Worm (Caenorhabditis elegans) whole organism, L1 larva: ENCODE measurements around the gene sar-1.

Experiments
- C04F5.9 ChIP-seq: sonication (generic microtip); optimal IDR thresholded peaks from 2 replicates; lab custom pipeline; 2016; ENCODE audit warnings: missing genetic modification characterization, missing compliant biosample characterization
- C16A3.4 ChIP-seq: fragments of 150-350 bp; optimal IDR thresholded peaks from 2 replicates; lab custom pipeline; 2014; ENCODE audit warnings: missing biosample characterization, missing genetic modification characterization
- F16B12.6 ChIP-seq: fragments of 150-350 bp; optimal IDR thresholded peaks from 2 replicates; lab custom pipeline; 2014; ENCODE audit warnings: missing biosample characterization, missing genetic modification characterization
- Y116A8C.19 ChIP-seq: sonication (generic microtip); optimal IDR thresholded peaks from 2 replicates; lab custom pipeline; 2016; ENCODE audit warnings: missing compliant biosample characterization, missing genetic modification characterization, borderline replicate concordance
- aha-1 ChIP-seq: fragments of 150-350 bp; optimal IDR thresholded peaks from 2 replicates; lab custom pipeline; 2014; ENCODE audit warnings: missing biosample characterization, missing genetic modification characterization
- alr-1 ChIP-seq: fragments of 200-800 bp; sonication (Bioruptor generic); optimal IDR thresholded peaks from 2 replicates; lab custom pipeline; 2018; ENCODE audit warnings: borderline replicate concordance, mild to moderate bottlenecking, missing genetic modification characterization, missing compliant biosample characterization
- aly-2 ChIP-seq: fragments of 150-350 bp; optimal IDR thresholded peaks from 2 replicates; lab custom pipeline; 2014; ENCODE audit warnings: missing biosample characterization, missing genetic modification characterization
- ama-1 ChIP-seq: fragments of 150-350 bp; optimal IDR thresholded peaks from 2 replicates; lab custom pipeline; 2014
- ceh-8 ChIP-seq: fragments of 200-800 bp; sonication (Bioruptor generic); optimal IDR thresholded peaks from 2 replicates; lab custom pipeline; 2018; ENCODE audit warnings: mild to moderate bottlenecking, missing genetic modification characterization, moderate library complexity, missing compliant biosample characterization
- ceh-82 ChIP-seq, 3 experiments: fragments of 150-350 bp in 1 of 3; sonication (generic microtip) in 2 of 3; optimal IDR thresholded peaks; 2 replicates each; lab custom pipeline; 2014 to 2017; ENCODE audit warnings: missing biosample characterization in 3 of 3, missing genetic modification characterization in 3 of 3
- ces-1 ChIP-seq: fragments of 150-350 bp; optimal IDR thresholded peaks from 2 replicates; lab custom pipeline; 2014; ENCODE audit warnings: missing biosample characterization, missing genetic modification reagents, missing genetic modification characterization
- efl-3 ChIP-seq: fragments of 200-800 bp; sonication (Bioruptor generic); optimal IDR thresholded peaks from 2 replicates; lab custom pipeline; 2018; ENCODE audit warnings: mild to moderate bottlenecking, missing genetic modification characterization, missing compliant biosample characterization
- egl-13 ChIP-seq: sonication (generic microtip); optimal IDR thresholded peaks from 2 replicates; lab custom pipeline; 2016; ENCODE audit warnings: missing genotype, missing genetic modification reagents, missing genetic modification characterization, missing compliant biosample characterization
- elt-2 ChIP-seq: sonication (generic microtip); optimal IDR thresholded peaks from 2 replicates; lab custom pipeline; 2016; ENCODE audit warnings: missing genetic modification characterization, mild to moderate bottlenecking, inconsistent platforms, missing compliant biosample characterization, missing genetic modification reagents
- fkh-4 ChIP-seq: sonication (generic microtip); optimal IDR thresholded peaks from 2 replicates; lab custom pipeline; 2016; ENCODE audit warnings: missing compliant biosample characterization, missing genetic modification characterization, borderline replicate concordance
- irx-1 ChIP-seq: sonication (generic microtip); optimal IDR thresholded peaks from 2 replicates; lab custom pipeline; 2016; ENCODE audit warnings: missing genetic modification characterization, missing compliant biosample characterization
- jun-1 ChIP-seq: fragments of 150-350 bp; optimal IDR thresholded peaks from 2 replicates; lab custom pipeline; 2014; ENCODE audit warnings: missing biosample characterization, missing genetic modification reagents, missing genetic modification characterization
- lin-14 ChIP-seq: fragments of 200-800 bp; sonication (Bioruptor generic); optimal IDR thresholded peaks from 2 replicates; lab custom pipeline; 2018; ENCODE audit warnings: mild to moderate bottlenecking, missing genetic modification characterization, moderate library complexity, missing compliant biosample characterization
- lin-15B ChIP-seq: fragments of 150-350 bp; sonication (generic microtip); optimal IDR thresholded peaks from 3 replicates; lab custom pipeline; 2014; ENCODE audit warnings: missing biosample characterization, missing genetic modification characterization
- lin-35 ChIP-seq, 2 experiments: fragments of 150-350 bp; optimal IDR thresholded peaks; 2 replicates each; lab custom pipeline; 2014; ENCODE audit warnings: missing biosample characterization in 2 of 2, missing genetic modification characterization in 2 of 2, missing genetic modification reagents in 2 of 2
- mab-9 ChIP-seq: fragments of 200-800 bp; sonication (Bioruptor generic); IDR thresholded peaks from 2 replicates; pipeline ENCODE4 v1.3.6; 2022; ENCODE audit warnings: missing genetic modification reagents, missing genetic modification characterization, missing compliant biosample characterization
- mef-2 ChIP-seq: fragments of 150-350 bp; optimal IDR thresholded peaks from 2 replicates; lab custom pipeline; 2014; ENCODE audit warnings: missing biosample characterization, missing genetic modification characterization
- nhr-11 ChIP-seq: fragments of 150-350 bp; optimal IDR thresholded peaks from 2 replicates; lab custom pipeline; 2014; ENCODE audit warnings: missing biosample characterization, missing genetic modification characterization
- nhr-47 ChIP-seq: sonication (generic microtip); optimal IDR thresholded peaks from 2 replicates; lab custom pipeline; 2016; ENCODE audit warnings: mild to moderate bottlenecking, missing genetic modification characterization, moderate library complexity, missing compliant biosample characterization
- nhr-71 ChIP-seq: sonication (generic microtip); optimal IDR thresholded peaks from 2 replicates; lab custom pipeline; 2016; ENCODE audit warnings: mild to moderate bottlenecking, missing genetic modification characterization, moderate library complexity, missing compliant biosample characterization
- nhr-76 ChIP-seq: sonication (generic microtip); optimal IDR thresholded peaks from 2 replicates; lab custom pipeline; 2017; ENCODE audit warnings: missing biosample characterization, missing genetic modification characterization
- nhr-77 ChIP-seq: fragments of 150-350 bp; optimal IDR thresholded peaks from 2 replicates; lab custom pipeline; 2014; ENCODE audit warnings: missing biosample characterization, missing genetic modification characterization
- nhr-84 ChIP-seq: sonication (generic microtip); optimal IDR thresholded peaks from 2 replicates; lab custom pipeline; 2017; ENCODE audit warnings: missing biosample characterization, missing genetic modification characterization
- nhr-85 ChIP-seq: sonication (generic microtip); peaks from one replicate; lab custom pipeline; 2016; ENCODE audit warnings: missing genetic modification characterization, inconsistent platforms, missing compliant biosample characterization
- nhr-90 ChIP-seq: sonication (generic microtip); optimal IDR thresholded peaks from 2 replicates; lab custom pipeline; 2016; ENCODE audit warnings: mild to moderate bottlenecking, missing genetic modification characterization, missing compliant biosample characterization; ENCODE audit not compliant: poor library complexity
- pax-3 ChIP-seq: fragments of 200-800 bp; sonication (Bioruptor generic); optimal IDR thresholded peaks from 2 replicates; lab custom pipeline; 2018; ENCODE audit warnings: mild to moderate bottlenecking, missing genetic modification characterization, moderate library complexity, missing compliant biosample characterization
- pqm-1 ChIP-seq: sonication (generic microtip); optimal IDR thresholded peaks from 3 replicates; lab custom pipeline; 2017; ENCODE audit warnings: missing biosample characterization, missing genetic modification characterization
- rnt-1 ChIP-seq: sonication (generic microtip); optimal IDR thresholded peaks from 2 replicates; lab custom pipeline; 2016; ENCODE audit warnings: mild to moderate bottlenecking, missing genetic modification characterization, moderate library complexity, missing compliant biosample characterization
- snpc-4 ChIP-seq: fragments of 150-350 bp; optimal IDR thresholded peaks from 2 replicates; lab custom pipeline; 2014; ENCODE audit warnings: missing biosample characterization, missing genetic modification characterization
- sox-4 ChIP-seq: sonication (generic microtip); optimal IDR thresholded peaks from 2 replicates; lab custom pipeline; 2016; ENCODE audit warnings: missing genetic modification characterization, missing compliant biosample characterization
- sup-37 ChIP-seq: fragments of 200-800 bp; sonication (Bioruptor generic); optimal IDR thresholded peaks from 2 replicates; lab custom pipeline; 2018; ENCODE audit warnings: mild to moderate bottlenecking, missing genetic modification characterization, missing compliant biosample characterization
- swsn-7 ChIP-seq: sonication (generic microtip); optimal IDR thresholded peaks from 2 replicates; lab custom pipeline; 2016; ENCODE audit warnings: missing genetic modification characterization, missing compliant biosample characterization
- tbx-2 ChIP-seq: sonication (generic microtip); optimal IDR thresholded peaks from 2 replicates; lab custom pipeline; 2016; ENCODE audit warnings: missing genetic modification characterization, missing compliant biosample characterization
- tlp-1 ChIP-seq: fragments of 150-350 bp; optimal IDR thresholded peaks from 2 replicates; lab custom pipeline; 2014; ENCODE audit warnings: missing biosample characterization, missing genetic modification characterization
- unc-130 ChIP-seq: fragments of 150-350 bp; optimal IDR thresholded peaks from 2 replicates; lab custom pipeline; 2017; ENCODE audit warnings: missing biosample characterization, missing genetic modification characterization, inconsistent platforms
- unc-30 ChIP-seq: sonication (generic microtip); optimal IDR thresholded peaks from 2 replicates; lab custom pipeline; 2017; ENCODE audit warnings: missing biosample characterization, missing genetic modification characterization
- unc-86 ChIP-seq: sonication (generic microtip); optimal IDR thresholded peaks from 2 replicates; lab custom pipeline; 2016; ENCODE audit warnings: missing genetic modification characterization, missing compliant biosample characterization
- unc-98 ChIP-seq: fragments of 200-800 bp; sonication (Bioruptor generic); IDR thresholded peaks from 2 replicates; pipeline ENCODE4 v1.3.6; 2022; ENCODE audit warnings: missing genetic modification characterization, missing compliant biosample characterization
- vab-15 ChIP-seq: sonication (generic microtip); optimal IDR thresholded peaks from 2 replicates; lab custom pipeline; 2017; ENCODE audit warnings: missing genotype, mild to moderate bottlenecking, missing genetic modification characterization, missing compliant biosample characterization
- xbp-1 ChIP-seq: sonication (generic microtip); optimal IDR thresholded peaks from 2 replicates; lab custom pipeline; 2016; ENCODE audit warnings: missing genetic modification characterization, missing compliant biosample characterization

Gene sar-1

DNA sequence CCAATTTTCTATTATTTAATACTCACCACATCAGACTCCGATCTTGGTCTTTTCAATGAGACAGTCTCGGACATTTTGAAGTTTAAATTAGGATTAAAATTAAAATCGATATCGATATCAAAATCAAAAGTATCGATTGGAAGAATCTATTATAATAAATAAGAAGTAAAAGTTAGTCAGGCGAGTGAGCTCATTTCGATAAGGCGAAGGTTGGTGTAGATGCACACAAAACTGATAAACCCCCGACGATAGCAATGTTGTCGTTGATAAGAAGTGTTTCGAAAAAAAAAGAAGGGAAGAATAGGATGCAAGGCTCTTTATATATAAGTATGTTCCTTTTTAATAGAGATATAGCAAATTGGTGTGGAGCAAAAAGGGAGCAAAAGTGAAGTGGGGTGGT lies 30.6 kb downstream of the sar-1 start, which contains the start of gene M01H9.4:
Gene M01H9.4, minus strand, starts transcription at position 379 of the 400 bp plus-strand sequence.
- TF ChIP-seq pqm-1 (tag; lab: Kevin White, UChicago): peak; percentile 71
- peak; percentile 39 for TF ChIP-seq tlp-1 (tag; lab: Kevin White, UChicago)
- no peak for TF ChIP-seq sox-4
- no peak for TF ChIP-seq unc-86
- TF ChIP-seq tbx-2 (tag; lab: Kevin White, UChicago): no peak
- TF ChIP-seq ceh-82 (tag; optimal IDR thresholded peaks at IDR 0.05; lab: Kevin White, UChicago): no peak
- no peak for TF ChIP-seq ceh-8 (GFP tag; lab: Kevin White, UChicago)
- peak in 1 of 2 experiments; percentile 6 for TF ChIP-seq lin-35 (GFP tag; optimal IDR thresholded peaks at IDR 0.05; lab: Kevin White, UChicago)
- no peak for TF ChIP-seq swsn-7 (tag; lab: Kevin White, UChicago)
- no peak for TF ChIP-seq C16A3.4 (tag; lab: Kevin White, UChicago)
- TF ChIP-seq mef-2: no peak
- TF ChIP-seq nhr-11 (tag; lab: Kevin White, UChicago): no peak
- peak; percentile 92 for TF ChIP-seq elt-2 (tag; lab: Kevin White, UChicago)
- no peak for TF ChIP-seq sup-37 (GFP tag; lab: Kevin White, UChicago)
- no peak for TF ChIP-seq unc-130 (tag; lab: Kevin White, UChicago)
- no peak for TF ChIP-seq vab-15
- TF ChIP-seq unc-98 (GFP tag; lab: Robert Waterston, UW): no peak
- TF ChIP-seq nhr-71 (tag; lab: Kevin White, UChicago): peak; percentile 17
- TF ChIP-seq nhr-76: no peak
- no peak for TF ChIP-seq lin-15B (tag; lab: Kevin White, UChicago)
- TF ChIP-seq egl-13: no peak
- TF ChIP-seq xbp-1: no peak
- TF ChIP-seq efl-3 (GFP tag; lab: Kevin White, UChicago): no peak
- TF ChIP-seq pax-3: no peak
- no peak for TF ChIP-seq unc-30 (tag; lab: Kevin White, UChicago)
- no peak for TF ChIP-seq Y116A8C.19 (tag; lab: Kevin White, UChicago)
- TF ChIP-seq nhr-47 (tag; lab: Kevin White, UChicago): no peak
- no peak for TF ChIP-seq rnt-1 (tag; lab: Kevin White, UChicago)
- no peak for TF ChIP-seq irx-1 (tag; lab: Kevin White, UChicago)
- no peak for TF ChIP-seq alr-1 (tag; lab: Kevin White, UChicago)
- TF ChIP-seq nhr-84 (tag; lab: Kevin White, UChicago): no peak
- TF ChIP-seq snpc-4 (tag; lab: Kevin White, UChicago): no peak
- TF ChIP-seq C04F5.9 (tag; lab: Kevin White, UChicago): no peak
- no peak for TF ChIP-seq fkh-4 (tag; lab: Kevin White, UChicago)
- TF ChIP-seq lin-14 (GFP tag; lab: Kevin White, UChicago): no peak
- no peak for TF ChIP-seq nhr-77 (tag; lab: Kevin White, UChicago)
- no peak for TF ChIP-seq F16B12.6 (tag; lab: Kevin White, UChicago)
- no peak for TF ChIP-seq aha-1
- no peak for TF ChIP-seq mab-9 (GFP tag; lab: Robert Waterston, UW)
- peak; percentile 9 for TF ChIP-seq nhr-90 (tag; lab: Kevin White, UChicago)
- TF ChIP-seq jun-1 (tag; lab: Kevin White, UChicago): peak; percentile 2
- no peak for TF ChIP-seq aly-2
- no peak for TF ChIP-seq nhr-85
- no peak for TF ChIP-seq ces-1 (GFP tag; lab: Kevin White, UChicago)
- no peak for TF ChIP-seq ama-1 (lab: Kevin White, UChicago)
- TF ChIP-seq, all 84 proteins: peak for 7
